Worm (Caenorhabditis elegans) whole organism, young adult: ENCODE results near the gene Y41D4B.17.

Source experiments
- B0261.1 ChIP-seq: sonication (generic microtip); optimal IDR thresholded peaks from 2 replicates; lab custom pipeline; 2016; ENCODE audit warnings: mild to moderate bottlenecking, missing genetic modification characterization, moderate library complexity, missing compliant biosample characterization
- F10E7.11 ChIP-seq: sonication (generic microtip); optimal IDR thresholded peaks from 2 replicates; lab custom pipeline; 2017; ENCODE audit warnings: mild to moderate bottlenecking, missing genetic modification characterization, moderate library complexity, missing compliant biosample characterization
- F22D6.2 ChIP-seq: sonication (generic microtip); optimal IDR thresholded peaks from 2 replicates; lab custom pipeline; 2016; ENCODE audit warnings: mild to moderate bottlenecking, missing genetic modification characterization, missing compliant biosample characterization
- F49E8.2 ChIP-seq: sonication (generic microtip); optimal IDR thresholded peaks from 3 replicates; lab custom pipeline; 2017; ENCODE audit warnings: missing genetic modification characterization, mild to moderate bottlenecking, missing compliant biosample characterization, antibody characterized with exemption, moderate library complexity; ENCODE audit not compliant: insufficient read depth
- Y53G8AR.9 ChIP-seq: fragments of 200-800 bp; sonication (Bioruptor generic); conservative IDR thresholded peaks from 2 replicates; pipeline ENCODE4 v1.3.6; 2022; ENCODE audit warnings: missing genetic modification reagents, missing genetic modification characterization, missing compliant biosample characterization
- attf-3 ChIP-seq: fragments of 200-800 bp; sonication (Bioruptor generic); conservative IDR thresholded peaks from 2 replicates; pipeline ENCODE4 v1.3.6; 2022; ENCODE audit warnings: missing genetic modification reagents, missing genetic modification characterization, missing compliant biosample characterization
- ceh-58 ChIP-seq: fragments of 200-800 bp; sonication (Bioruptor generic); IDR thresholded peaks from 2 replicates; pipeline ENCODE4 v1.3.6; 2022; ENCODE audit warnings: missing genetic modification characterization, missing compliant biosample characterization
- die-1 ChIP-seq: sonication (generic microtip); optimal IDR thresholded peaks from 2 replicates; lab custom pipeline; 2016; ENCODE audit warnings: missing genotype, mild to moderate bottlenecking, missing genetic modification characterization, missing compliant biosample characterization
- madf-8 ChIP-seq: fragments of 200-800 bp; sonication (Bioruptor generic); conservative IDR thresholded peaks from 2 replicates; pipeline ENCODE4 v1.3.6; 2022; ENCODE audit warnings: missing genetic modification reagents, missing genetic modification characterization, missing compliant biosample characterization
- pha-4 ChIP-seq: fragments of 150-350 bp; sonication (generic microtip); optimal IDR thresholded peaks from 2 replicates; lab custom pipeline; 2014; ENCODE audit warnings: missing biosample characterization, missing genetic modification reagents, missing genetic modification characterization
- sdz-38 ChIP-seq: sonication (generic microtip); optimal IDR thresholded peaks from 2 replicates; lab custom pipeline; 2016; ENCODE audit warnings: missing genotype, missing genetic modification characterization, missing compliant biosample characterization
- snpc-3.4 ChIP-seq: sonication (generic microtip); optimal IDR thresholded peaks from 2 replicates; lab custom pipeline; 2017; ENCODE audit warnings: missing genetic modification characterization, mild to moderate bottlenecking, missing compliant biosample characterization, antibody characterized with exemption, moderate library complexity, missing genotype, missing genetic modification reagents
- sptf-2 ChIP-seq: fragments of 200-800 bp; sonication (Bioruptor generic); optimal IDR thresholded peaks from 2 replicates; lab custom pipeline; 2018; ENCODE audit warnings: mild to moderate bottlenecking, missing genetic modification characterization, missing compliant biosample characterization
- zim-3 ChIP-seq: sonication (generic microtip); optimal IDR thresholded peaks from 2 replicates; lab custom pipeline; 2017; ENCODE audit warnings: mild to moderate bottlenecking, missing genetic modification characterization, moderate library complexity, missing compliant biosample characterization

ce11 chrIV:1514415-1514814, 45.5 kb upstream of the Y41D4B.17 start:
- TF ChIP-seq die-1 (tag; lab: Kevin White, UChicago) = peak; percentile 64
- TF ChIP-seq pha-4 = no peak
- no peak for TF ChIP-seq zim-3
- TF ChIP-seq F49E8.2 (tag; lab: Kevin White, UChicago) = peak; percentile 18
- no peak for TF ChIP-seq sptf-2 (GFP tag; lab: Kevin White, UChicago)
- no peak for TF ChIP-seq snpc-3.4 (tag; lab: Kevin White, UChicago)
- no peak for TF ChIP-seq sdz-38
- TF ChIP-seq attf-3 = no peak
- no peak for TF ChIP-seq F22D6.2 (tag; lab: Kevin White, UChicago)
- TF ChIP-seq Y53G8AR.9 (GFP tag; lab: Robert Waterston, UW) = no peak
- no peak for TF ChIP-seq madf-8 (GFP tag; lab: Robert Waterston, UW)
- no peak for TF ChIP-seq ceh-58
- TF ChIP-seq B0261.1 (tag; lab: Kevin White, UChicago) = peak; percentile 74
- TF ChIP-seq F10E7.11 (tag; lab: Kevin White, UChicago) = no peak
